Worm (Caenorhabditis elegans) whole organism, L2 larva: ENCODE results near the gene cest-5.2.

ENCODE experiments used
- F13H6.1 ChIP-seq: sonication (generic microtip); optimal IDR thresholded peaks from 2 replicates; lab custom pipeline; 2016; ENCODE audit warnings: missing genetic modification characterization, missing compliant biosample characterization
- R02D3.7 ChIP-seq: fragments of 150-350 bp; optimal IDR thresholded peaks from 2 replicates; lab custom pipeline; 2014; ENCODE audit warnings: missing biosample characterization, missing genetic modification characterization
- Y55F3AM.14 ChIP-seq: fragments of 200-800 bp; sonication (Bioruptor generic); optimal IDR thresholded peaks from 2 replicates; lab custom pipeline; 2018; ENCODE audit warnings: mild to moderate bottlenecking, missing genetic modification characterization, missing compliant biosample characterization
- ZK546.5 ChIP-seq: sonication (generic microtip); optimal IDR thresholded peaks from 2 replicates; lab custom pipeline; 2017; ENCODE audit warnings: missing biosample characterization, missing genetic modification characterization
- alr-1 ChIP-seq: fragments of 150-350 bp; optimal IDR thresholded peaks from 2 replicates; lab custom pipeline; 2014; ENCODE audit warnings: missing biosample characterization, missing genetic modification characterization
- aly-2 ChIP-seq: fragments of 150-350 bp; optimal IDR thresholded peaks from 2 replicates; lab custom pipeline; 2014; ENCODE audit warnings: missing biosample characterization, missing genetic modification characterization
- ama-1 ChIP-seq: fragments of 150-350 bp; optimal IDR thresholded peaks from 2 replicates; lab custom pipeline; 2018; ENCODE audit warnings: inconsistent platforms
- blmp-1 ChIP-seq: sonication (generic microtip); optimal IDR thresholded peaks from 2 replicates; lab custom pipeline; 2017; ENCODE audit warnings: missing genetic modification characterization, mild to moderate bottlenecking, missing compliant biosample characterization, antibody characterized with exemption, moderate library complexity; ENCODE audit not compliant: insufficient read depth
- ceh-16 ChIP-seq: fragments of 150-350 bp; optimal IDR thresholded peaks from 2 replicates; lab custom pipeline; 2014; ENCODE audit warnings: missing biosample characterization, missing genetic modification characterization
- ceh-82 ChIP-seq: fragments of 150-350 bp; optimal IDR thresholded peaks from 2 replicates; lab custom pipeline; 2014; ENCODE audit warnings: missing biosample characterization, missing genetic modification characterization
- crh-2 ChIP-seq: sonication (generic microtip); optimal IDR thresholded peaks from 2 replicates; lab custom pipeline; 2017; ENCODE audit warnings: missing biosample characterization, missing genetic modification characterization
- dmd-4 ChIP-seq: sonication (generic microtip); optimal IDR thresholded peaks from 2 replicates; lab custom pipeline; 2017; ENCODE audit warnings: missing biosample characterization, missing genetic modification characterization
- egl-27 ChIP-seq: sonication (generic microtip); optimal IDR thresholded peaks from 3 replicates; lab custom pipeline; 2017; ENCODE audit warnings: missing biosample characterization, missing genetic modification reagents, missing genetic modification characterization
- elt-1 ChIP-seq: fragments of 150-350 bp; optimal IDR thresholded peaks from 2 replicates; lab custom pipeline; 2014; ENCODE audit warnings: missing biosample characterization, missing genetic modification characterization
- elt-3 ChIP-seq: sonication (generic microtip); optimal IDR thresholded peaks from 2 replicates; lab custom pipeline; 2017; ENCODE audit warnings: missing biosample characterization, missing genetic modification characterization
- fos-1 ChIP-seq: fragments of 150-350 bp; optimal IDR thresholded peaks from 2 replicates; lab custom pipeline; 2014; ENCODE audit warnings: missing biosample characterization, missing genetic modification characterization
- gmeb-1 ChIP-seq: fragments of 150-350 bp; optimal IDR thresholded peaks from 2 replicates; lab custom pipeline; 2014; ENCODE audit warnings: missing biosample characterization, missing genetic modification characterization
- lin-11 ChIP-seq: fragments of 150-350 bp; sonication (generic microtip); optimal IDR thresholded peaks from 2 replicates; lab custom pipeline; 2014; ENCODE audit warnings: missing biosample characterization, missing genetic modification characterization, inconsistent platforms, mixed read lengths
- lin-13 ChIP-seq: fragments of 150-350 bp; optimal IDR thresholded peaks from 2 replicates; lab custom pipeline; 2014; ENCODE audit warnings: missing biosample characterization, missing genetic modification reagents, missing genetic modification characterization
- lin-39 ChIP-seq: fragments of 150-350 bp; optimal IDR thresholded peaks from 2 replicates; lab custom pipeline; 2014; ENCODE audit warnings: missing biosample characterization, missing genetic modification reagents, missing genetic modification characterization
- lsy-2 ChIP-seq, 2 experiments: fragments of 150-350 bp in 1 of 2; sonication (generic microtip) in 1 of 2; optimal IDR thresholded peaks; 2 replicates each; lab custom pipeline; 2014 to 2017; ENCODE audit warnings: missing biosample characterization in 2 of 2, missing genetic modification characterization in 2 of 2
- mab-5 ChIP-seq: fragments of 150-350 bp; optimal IDR thresholded peaks from 2 replicates; lab custom pipeline; 2014; ENCODE audit warnings: missing biosample characterization, missing genetic modification characterization
- mbf-1 ChIP-seq: sonication (generic microtip); optimal IDR thresholded peaks from 2 replicates; lab custom pipeline; 2017; ENCODE audit warnings: missing biosample characterization, missing genetic modification characterization
- mdl-1 ChIP-seq, 2 experiments: fragments of 150-350 bp in 1 of 2; sonication (generic microtip) in 1 of 2; optimal IDR thresholded peaks; 2 replicates each; lab custom pipeline; 2017; ENCODE audit warnings: missing biosample characterization in 2 of 2, missing genetic modification characterization in 2 of 2
- nhr-10 ChIP-seq: sonication (generic microtip); optimal IDR thresholded peaks from 2 replicates; lab custom pipeline; 2017; ENCODE audit warnings: missing biosample characterization, missing genetic modification characterization
- nhr-11 ChIP-seq: fragments of 150-350 bp; optimal IDR thresholded peaks from 2 replicates; lab custom pipeline; 2014; ENCODE audit warnings: missing biosample characterization, missing genetic modification characterization
- nhr-12 ChIP-seq: fragments of 150-350 bp; optimal IDR thresholded peaks from 2 replicates; lab custom pipeline; 2014; ENCODE audit warnings: missing biosample characterization, missing genetic modification characterization
- nhr-129 ChIP-seq: fragments of 150-350 bp; optimal IDR thresholded peaks from 2 replicates; lab custom pipeline; 2014; ENCODE audit warnings: missing biosample characterization, missing genetic modification characterization
- nhr-21 ChIP-seq: fragments of 150-350 bp; optimal IDR thresholded peaks from 2 replicates; lab custom pipeline; 2014; ENCODE audit warnings: missing biosample characterization, missing genetic modification characterization
- nhr-237 ChIP-seq: fragments of 150-350 bp; optimal IDR thresholded peaks from 2 replicates; lab custom pipeline; 2014; ENCODE audit warnings: missing biosample characterization, missing genetic modification characterization
- nhr-25 ChIP-seq: fragments of 150-350 bp; sonication (generic microtip); optimal IDR thresholded peaks from 3 replicates; lab custom pipeline; 2014; ENCODE audit warnings: missing biosample characterization, missing genetic modification characterization
- nhr-6 ChIP-seq: fragments of 150-350 bp; optimal IDR thresholded peaks from 2 replicates; lab custom pipeline; 2014; ENCODE audit warnings: missing biosample characterization, missing genetic modification characterization
- nhr-77 ChIP-seq: fragments of 150-350 bp; optimal IDR thresholded peaks from 2 replicates; lab custom pipeline; 2014; ENCODE audit warnings: missing biosample characterization, missing genetic modification characterization
- peb-1 ChIP-seq: fragments of 150-350 bp; optimal IDR thresholded peaks from 2 replicates; lab custom pipeline; 2014; ENCODE audit warnings: missing biosample characterization, missing genetic modification characterization
- sem-4 ChIP-seq: fragments of 150-350 bp; optimal IDR thresholded peaks from 2 replicates; lab custom pipeline; 2014; ENCODE audit warnings: missing biosample characterization, missing genetic modification reagents, missing genetic modification characterization
- skn-1 ChIP-seq: sonication (generic microtip); optimal IDR thresholded peaks from 2 replicates; lab custom pipeline; 2017; ENCODE audit warnings: missing biosample characterization, missing genetic modification characterization
- sma-3 ChIP-seq: sonication (generic microtip); optimal IDR thresholded peaks from 2 replicates; lab custom pipeline; 2016; ENCODE audit warnings: missing genetic modification reagents, missing genetic modification characterization, missing compliant biosample characterization
- sma-9 ChIP-seq, 2 experiments: fragments of 150-350 bp in 1 of 2; sonication (generic microtip) in 1 of 2; optimal IDR thresholded peaks; 2 replicates each; lab custom pipeline; 2014 to 2016; ENCODE audit warnings: missing genetic modification characterization in 2 of 2, mild to moderate bottlenecking in 1 of 2, missing biosample characterization in 1 of 2, missing compliant biosample characterization in 1 of 2, missing genetic modification reagents in 1 of 2, moderate library complexity in 1 of 2
- snpc-4 ChIP-seq: fragments of 150-350 bp; optimal IDR thresholded peaks from 2 replicates; lab custom pipeline; 2014; ENCODE audit warnings: missing biosample characterization, missing genetic modification characterization
- unc-39 ChIP-seq: fragments of 150-350 bp; optimal IDR thresholded peaks from 2 replicates; lab custom pipeline; 2014; ENCODE audit warnings: missing biosample characterization, missing genetic modification characterization
- unc-55 ChIP-seq: fragments of 150-350 bp; sonication (generic microtip); optimal IDR thresholded peaks from 3 replicates; lab custom pipeline; 2014; ENCODE audit warnings: missing biosample characterization, missing genetic modification reagents, missing genetic modification characterization
- unc-62 ChIP-seq: fragments of 150-350 bp; optimal IDR thresholded peaks from 2 replicates; lab custom pipeline; 2014; ENCODE audit warnings: missing biosample characterization, missing genetic modification reagents, missing genetic modification characterization
- zag-1 ChIP-seq: fragments of 150-350 bp; optimal IDR thresholded peaks from 2 replicates; lab custom pipeline; 2014; ENCODE audit warnings: missing biosample characterization, missing genetic modification characterization
- ztf-1 ChIP-seq: fragments of 200-800 bp; sonication (Bioruptor generic); conservative IDR thresholded peaks from 2 replicates; pipeline ENCODE4 v1.3.6; 2022; ENCODE audit warnings: missing genetic modification characterization, missing compliant biosample characterization
- ztf-11 ChIP-seq: sonication (generic microtip); optimal IDR thresholded peaks from 2 replicates; lab custom pipeline; 2017; ENCODE audit warnings: missing biosample characterization, missing genetic modification characterization
- ztf-4 ChIP-seq: fragments of 150-350 bp; optimal IDR thresholded peaks from 2 replicates; lab custom pipeline; 2014; ENCODE audit warnings: missing biosample characterization, missing genetic modification characterization

cest-5.2 gene

DNA sequence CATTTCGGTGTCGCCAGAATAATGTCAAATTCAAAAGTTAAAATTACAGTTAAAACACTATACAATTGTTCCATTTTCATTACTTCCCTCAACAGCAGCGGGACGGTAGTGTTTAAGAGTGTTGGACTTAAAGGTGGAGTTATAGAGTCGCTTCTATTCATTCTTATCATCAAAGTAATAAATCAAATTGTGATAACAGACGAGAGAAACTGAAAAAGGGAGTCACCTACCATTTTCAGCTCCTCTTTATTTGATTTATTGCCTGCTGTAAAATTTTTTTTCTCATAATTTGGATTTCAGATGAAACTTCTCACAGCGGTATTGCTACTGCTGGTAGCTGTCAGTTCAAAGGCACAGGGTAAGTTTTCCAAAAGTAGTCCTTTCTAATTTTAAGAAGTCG, 12.2 kb upstream of the cest-5.2 start, which contains the start of gene C01B10.6:
C01B10.6 (plus strand) TSS at position 301 of the 400 bp plus-strand sequence.
- TF ChIP-seq fos-1 (tag; lab: Kevin White, UChicago) (peak; percentile 4), crh-2 (no peak)

DNA sequence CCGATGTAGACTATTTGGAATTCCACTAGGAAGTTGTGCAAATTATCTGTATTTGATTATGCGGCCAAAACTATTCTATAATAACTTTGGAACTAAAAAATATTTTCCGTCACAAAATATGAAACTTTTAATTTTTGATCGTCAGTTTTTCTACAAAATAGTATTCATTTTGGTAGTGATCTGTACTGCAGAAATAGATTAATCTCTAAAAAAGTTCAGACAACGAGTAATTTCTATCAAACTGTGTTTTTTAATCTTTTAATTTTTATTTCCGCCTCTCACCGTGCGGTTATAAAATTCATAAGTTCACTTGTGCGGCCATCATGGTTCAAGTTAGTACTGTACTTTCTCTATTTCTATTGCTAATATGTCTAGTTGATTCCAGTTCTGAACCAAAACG, 10.5 kb upstream of the cest-5.2 start, which contains the start of gene C01B10.7:
C01B10.7 (plus strand) TSS at position 301 of the 400 bp plus-strand sequence.
- TF ChIP-seq aly-2 (no peak), unc-39 (no peak), elt-1 (tag; lab: Kevin White, UChicago) (no peak), unc-62 (no peak), nhr-21 (tag; lab: Kevin White, UChicago) (no peak), nhr-77 (tag; lab: Kevin White, UChicago) (no peak), nhr-129 (tag; lab: Kevin White, UChicago) (no peak)

DNA sequence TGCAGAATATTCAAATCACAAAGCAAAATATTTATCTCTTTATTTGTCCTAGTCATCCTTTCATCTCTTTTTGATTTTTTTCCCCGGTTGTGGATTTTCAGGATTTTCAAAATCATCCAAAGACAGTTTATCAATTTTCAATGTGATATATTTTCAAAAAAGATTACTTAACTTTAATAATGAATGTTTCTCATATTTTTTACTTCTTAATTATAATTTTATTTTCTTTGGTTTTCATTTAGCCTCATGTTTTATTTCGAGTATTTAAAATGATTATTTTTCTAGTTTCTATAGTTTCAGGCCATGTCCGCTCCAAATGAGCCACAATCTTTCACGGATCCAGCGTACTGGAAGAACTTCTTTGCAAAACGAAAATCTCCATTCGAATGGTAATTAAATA, 7.1 kb upstream of the cest-5.2 start, which contains the start of gene metl-13:
metl-13 (plus strand) TSS at position 301 of the 400 bp plus-strand sequence.
- TF ChIP-seq ceh-82 (tag; lab: Kevin White, UChicago) (no peak), gmeb-1 (tag; lab: Kevin White, UChicago) (no peak), nhr-237 (tag; lab: Kevin White, UChicago) (no peak), mdl-1 (tag; optimal IDR thresholded peaks at IDR 0.05; lab: Kevin White, UChicago) (no peak), R02D3.7 (tag; lab: Kevin White, UChicago) (no peak), elt-3 (no peak)

DNA sequence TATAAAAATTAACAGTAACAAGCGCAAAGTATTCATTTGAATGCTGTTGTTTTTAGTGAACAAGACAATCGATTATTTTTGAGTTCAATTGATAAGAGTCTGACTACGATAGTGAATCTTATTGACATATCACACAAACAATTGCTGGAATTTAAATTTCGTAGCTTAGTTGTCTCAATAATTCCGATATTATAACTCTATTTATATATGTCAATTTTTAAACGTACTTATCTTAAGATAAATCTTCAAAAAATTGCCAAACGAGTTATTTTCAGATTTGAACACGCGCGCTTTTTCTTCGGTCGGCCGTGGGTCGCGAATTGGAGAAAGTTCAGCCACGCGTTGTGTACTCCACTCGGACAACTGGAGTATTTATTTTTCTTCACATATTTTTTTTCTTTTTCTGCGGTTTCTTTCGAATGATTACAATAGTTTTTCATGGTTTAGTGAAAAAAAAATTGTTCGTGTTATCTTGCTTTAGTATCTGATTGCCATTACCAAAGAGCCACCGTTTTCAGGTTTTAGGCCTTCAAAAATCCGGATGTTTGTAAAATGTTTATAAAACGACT, 4.1 kb upstream of the cest-5.2 start, which contains the start of the genes cest-5.1 and C01B10.9:
cest-5.1 (minus strand) TSS at position 51 of the 569 bp plus-strand sequence.
C01B10.9 (plus strand) TSS at position 519 of the 569 bp plus-strand sequence.
- TF ChIP-seq blmp-1 (tag; lab: Kevin White, UChicago) = no peak
- peak; percentile 94 for TF ChIP-seq gmeb-1 (tag; lab: Kevin White, UChicago)
- no peak for TF ChIP-seq nhr-10 (tag; lab: Kevin White, UChicago)
- no peak for TF ChIP-seq zag-1 (tag; lab: Kevin White, UChicago)
- TF ChIP-seq mbf-1 (tag; lab: Kevin White, UChicago) = no peak
- no peak for TF ChIP-seq mdl-1 (tag; optimal IDR thresholded peaks at IDR 0.05; lab: Kevin White, UChicago)
- TF ChIP-seq elt-3 = no peak
- no peak for TF ChIP-seq nhr-12 (tag; lab: Kevin White, UChicago)
- TF ChIP-seq ztf-4 (tag; lab: Kevin White, UChicago) = no peak
- no peak for TF ChIP-seq elt-1 (tag; lab: Kevin White, UChicago)
- no peak for TF ChIP-seq nhr-11 (tag; lab: Kevin White, UChicago)
- TF ChIP-seq ama-1 = no peak
- TF ChIP-seq sma-9 (GFP tag; optimal IDR thresholded peaks at IDR 0.05; lab: Kevin White, UChicago) = peak; percentile 82
- TF ChIP-seq sma-9 (tag; optimal IDR thresholded peaks at IDR 0.05; lab: Kevin White, UChicago) = no peak
- peak; percentile 69 for TF ChIP-seq lin-13 (GFP tag; lab: Kevin White, UChicago)
- peak; percentile 61 for TF ChIP-seq crh-2
- no peak for TF ChIP-seq ceh-82 (tag; lab: Kevin White, UChicago)
- no peak for TF ChIP-seq ceh-16
- TF ChIP-seq nhr-25 (tag; lab: Kevin White, UChicago) = no peak
- TF ChIP-seq aly-2 = no peak
- TF ChIP-seq lsy-2 (tag; optimal IDR thresholded peaks at IDR 0.05; lab: Kevin White, UChicago) = peak; percentile 59 to 81
- no peak for TF ChIP-seq alr-1 (tag; lab: Kevin White, UChicago)
- TF ChIP-seq nhr-6 (tag; lab: Kevin White, UChicago) = no peak
- no peak for TF ChIP-seq ztf-1 (GFP tag; lab: Robert Waterston, UW)
- no peak for TF ChIP-seq snpc-4
- peak; percentile 11 for TF ChIP-seq R02D3.7 (tag; lab: Kevin White, UChicago)
- TF ChIP-seq sem-4 (tag; lab: Kevin White, UChicago) = no peak
- peak; percentile 33 for TF ChIP-seq lin-11 (tag; lab: Kevin White, UChicago)
- peak; percentile 27 for TF ChIP-seq mab-5 (tag; lab: Kevin White, UChicago)
- peak; percentile 80 for TF ChIP-seq sma-3
- peak; percentile 85 for TF ChIP-seq unc-55
- TF ChIP-seq nhr-21 (tag; lab: Kevin White, UChicago) = peak; percentile 32
- no peak for TF ChIP-seq skn-1 (tag; lab: Kevin White, UChicago)
- no peak for TF ChIP-seq nhr-237 (tag; lab: Kevin White, UChicago)
- no peak for TF ChIP-seq egl-27 (tag; lab: Kevin White, UChicago)
- no peak for TF ChIP-seq nhr-77 (tag; lab: Kevin White, UChicago)
- no peak for TF ChIP-seq lin-39 (tag; lab: Kevin White, UChicago)
- no peak for TF ChIP-seq Y55F3AM.14 (GFP tag; lab: Kevin White, UChicago)
- no peak for TF ChIP-seq peb-1 (tag; lab: Kevin White, UChicago)
- TF ChIP-seq ZK546.5 = no peak
- TF ChIP-seq fos-1 (tag; lab: Kevin White, UChicago) = peak; percentile 6
- no peak for TF ChIP-seq dmd-4 (tag; lab: Kevin White, UChicago)
- TF ChIP-seq unc-62 = no peak
- peak; percentile 74 for TF ChIP-seq F13H6.1 (tag; lab: Kevin White, UChicago)
- TF ChIP-seq ztf-11 (tag; lab: Kevin White, UChicago) = no peak
